Worm (Caenorhabditis elegans) whole organism, L4/young adult: Measurements from ENCODE around the gene str-225.

Source experiments
- W03F9.2 ChIP-seq: fragments of 150-350 bp; optimal IDR thresholded peaks from 2 replicates; lab custom pipeline; 2014; ENCODE audit warnings: missing biosample characterization, missing genetic modification characterization
- dao-5 ChIP-seq: sonication (generic microtip); optimal IDR thresholded peaks from 2 replicates; lab custom pipeline; 2016; ENCODE audit warnings: missing genotype, missing genetic modification characterization, moderate library complexity, missing compliant biosample characterization

DNA sequence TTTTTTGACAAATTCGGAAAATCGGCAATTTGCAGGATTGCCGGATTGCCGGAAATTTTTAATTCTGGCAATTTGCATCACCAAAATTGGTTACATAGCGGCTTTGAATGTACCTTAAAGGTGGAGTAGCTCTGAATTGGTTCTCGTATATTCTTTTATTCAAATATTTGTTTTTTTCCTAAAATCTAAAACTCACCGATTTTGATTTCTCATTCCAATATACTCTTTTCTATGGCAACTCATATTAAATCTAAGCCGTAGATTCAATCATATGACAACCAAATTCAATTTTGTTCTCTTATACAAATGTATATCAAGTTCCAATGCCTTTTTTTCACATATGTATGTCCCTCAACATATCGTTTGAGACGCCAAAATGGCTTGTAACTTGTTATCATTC lies 41.9 kb downstream of the str-225 start, which contains the start of gene sri-21:
- no peak for TF ChIP-seq W03F9.2 (tag; lab: Kevin White, UChicago)
- TF ChIP-seq dao-5 (tag; lab: Kevin White, UChicago), result no peak
